Worm (Caenorhabditis elegans): ENCODE measurements around the gene Y54G2A.12.
"Not testable (repeated sequence)": the region's sequence is repeated elsewhere in the genome, so short reads cannot be mapped to it uniquely, and the experiment has no call there.

ce11 chrIV:2777841-2778240, 4.8 kb downstream of the Y54G2A.12 start, which contains the start of gene Y54G2A.72:
- not testable (repeated sequence) for TF ChIP-seq ama-1 (optimal IDR thresholded peaks at IDR 0.05); pes-1 (GFP tag; IDR thresholded peaks at IDR 0.05); F13C5.2 (tag; optimal IDR thresholded peaks at IDR 0.05); ceh-36 (tag; optimal IDR thresholded peaks at IDR 0.05); tra-4 (tag; optimal IDR thresholded peaks at IDR 0.05); ceh-13 (GFP tag; optimal IDR thresholded peaks at IDR 0.05); sea-1 (GFP tag; conservative IDR thresholded peaks at IDR 0.05); aly-1 (tag; optimal IDR thresholded peaks at IDR 0.05); tbx-37 (GFP tag; conservative IDR thresholded peaks at IDR 0.05)
